Fruit fly (Drosophila melanogaster): ENCODE data around the gene CAH6.

The CAH6 gene

DNA sequence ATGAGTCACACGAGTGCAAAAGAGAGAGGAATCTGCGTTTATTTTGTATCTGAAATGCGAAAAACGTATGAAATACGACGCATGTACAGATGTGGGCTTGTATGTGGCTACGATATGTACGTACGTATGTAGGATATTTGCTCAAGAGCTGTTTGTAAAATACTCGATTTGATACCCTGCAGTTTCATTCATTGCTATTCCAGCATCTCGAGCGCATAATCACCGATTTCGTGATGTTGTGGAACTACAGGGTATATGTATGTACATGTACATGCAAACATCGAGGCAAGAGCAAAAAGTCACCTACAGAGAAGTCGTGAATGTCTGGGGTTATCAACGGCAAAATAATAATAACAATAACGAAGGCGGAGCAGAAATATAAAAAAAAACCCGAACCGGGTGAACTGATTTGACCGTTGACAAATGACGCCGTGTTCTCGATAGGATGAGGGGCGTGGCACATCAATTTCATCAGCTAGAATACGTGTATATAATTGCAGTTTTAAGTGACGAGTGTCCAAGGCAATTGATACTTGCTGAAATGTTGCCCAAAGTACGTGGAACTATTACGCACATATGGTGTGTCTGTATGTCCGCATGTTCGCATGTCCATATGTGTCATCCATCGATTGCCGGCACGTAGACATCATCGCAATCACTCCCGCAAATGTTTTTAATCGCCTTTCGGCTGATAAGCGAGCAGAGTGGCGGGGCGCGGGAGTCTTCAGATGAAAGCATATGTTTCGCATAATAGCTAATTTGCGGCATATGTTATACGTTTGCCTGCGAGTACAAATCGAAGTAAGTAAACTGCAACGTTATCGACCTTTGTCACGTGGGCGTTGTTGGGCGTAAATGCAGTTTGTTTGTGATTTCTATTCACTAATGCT, 33.2 kb upstream of the CAH6 start:
- TF ChIP-seq CG8632 (GFP tag; optimal IDR thresholded peaks at IDR 0.05) (no peak), Met (GFP tag; optimal IDR thresholded peaks at IDR 0.05) (no peak), Smox (GFP tag; optimal IDR thresholded peaks at IDR 0.05) (no peak), CG6163 (GFP tag; IDR thresholded peaks at IDR 0.05) (0 out of 3 replicates have a peak, but pooled peaks have one; percentile 33), svp (GFP tag) (peak; percentile 98), ss (GFP tag; optimal IDR thresholded peaks at IDR 0.05) (no peak), Sox14 (GFP tag; optimal IDR thresholded peaks at IDR 0.05) (no peak), CG10631 (GFP tag; optimal IDR thresholded peaks at IDR 0.05) (no peak), CG1621 (tag; optimal IDR thresholded peaks at IDR 0.05) (no peak), CG6792 (GFP tag; optimal IDR thresholded peaks at IDR 0.05) (no peak), Eip78C (GFP tag) (peak; percentile 46)

DNA sequence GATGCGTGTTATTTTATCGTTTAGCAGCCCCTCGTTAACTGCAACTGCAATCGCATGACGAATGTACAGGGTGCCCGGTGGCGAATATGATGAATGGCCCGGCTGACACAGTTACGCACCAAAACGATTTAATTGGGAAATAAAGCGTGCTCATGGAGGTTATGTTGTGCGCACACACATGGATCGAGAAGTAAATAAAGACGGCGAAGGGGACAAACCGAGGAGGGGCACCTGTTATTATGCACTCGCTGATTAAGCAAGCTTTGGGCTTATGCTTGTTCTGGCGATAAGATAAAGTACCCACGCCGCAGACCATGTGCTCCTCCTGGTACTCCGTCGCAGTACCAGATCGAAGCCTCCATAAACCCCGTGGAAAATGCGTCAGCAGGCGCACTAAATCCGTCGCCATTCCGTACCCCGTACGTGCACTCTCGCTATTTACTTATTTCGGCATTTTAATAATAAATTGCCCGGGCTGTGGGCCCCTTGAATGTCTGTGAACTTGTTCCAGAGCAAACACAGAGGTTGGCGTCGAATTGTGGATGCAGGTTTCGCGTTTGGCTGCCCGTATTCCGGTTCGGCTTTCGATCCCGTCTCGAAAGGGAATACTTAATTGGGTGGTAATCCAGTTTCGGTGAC, 32.2 kb upstream of the CAH6 start:
- TF ChIP-seq Sox102F (GFP tag; optimal IDR thresholded peaks at IDR 0.05) (peak; percentile 86), vri (GFP tag; optimal IDR thresholded peaks at IDR 0.05) (peak; percentile 94), fd59A (GFP tag; optimal IDR thresholded peaks at IDR 0.05) (peak; percentile 8), CG34406 (GFP tag; optimal IDR thresholded peaks at IDR 0.05) (peak; percentile 84), esn (GFP tag; optimal IDR thresholded peaks at IDR 0.05) (peak; percentile 83), cyc (GFP tag; optimal IDR thresholded peaks at IDR 0.05) (peak; percentile 59), svp (GFP tag) (peak; percentile 91), CG6854 (GFP tag; optimal IDR thresholded peaks at IDR 0.05) (peak; percentile 39), CG8119 (GFP tag; IDR thresholded peaks at IDR 0.05) (peak; percentile 67; the same call in 2 of the 3 replicates), Eip93F (GFP tag; optimal IDR thresholded peaks at IDR 0.05) (peak; percentile 68), net (GFP tag; optimal IDR thresholded peaks at IDR 0.05) (no peak), CG31627 (GFP tag; optimal IDR thresholded peaks at IDR 0.05) (peak; percentile 73), Eip78C (GFP tag) (peak; percentile 89), CG15336 (GFP tag; IDR thresholded peaks at IDR 0.05) (peak; percentile 70), lz (GFP tag; optimal IDR thresholded peaks at IDR 0.05) (peak; percentile 80), Met (GFP tag; optimal IDR thresholded peaks at IDR 0.05) (peak; percentile 85), Blimp-1 (GFP tag; optimal IDR thresholded peaks at IDR 0.05) (peak; percentile 24), Hr4 (GFP tag; optimal IDR thresholded peaks at IDR 0.05) (peak; percentile 45), CG3919 (GFP tag; optimal IDR thresholded peaks at IDR 0.05) (no peak), acj6 (GFP tag; optimal IDR thresholded peaks at IDR 0.05) (peak; percentile 55), Eip75B (GFP tag; optimal IDR thresholded peaks at IDR 0.05) (peak; percentile 80), fd85E (GFP tag; optimal IDR thresholded peaks at IDR 0.05) (peak; percentile 7), CG11902 (GFP tag; optimal IDR thresholded peaks at IDR 0.05) (peak; percentile 28), CG9139 (GFP tag; optimal IDR thresholded peaks at IDR 0.05) (no peak), CG8632 (GFP tag; optimal IDR thresholded peaks at IDR 0.05) (peak; percentile 67), Hr39 (GFP tag; optimal IDR thresholded peaks at IDR 0.05) (peak; percentile 68), Gug (GFP tag; IDR thresholded peaks at IDR 0.05) (0 out of 2 replicates have a peak, but pooled peaks have one; percentile 25), topi (GFP tag; optimal IDR thresholded peaks at IDR 0.05) (peak; percentile 72), Smox (GFP tag; optimal IDR thresholded peaks at IDR 0.05) (peak; percentile 77), CG7368 (GFP tag; optimal IDR thresholded peaks at IDR 0.05) (peak; percentile 60), dsx (GFP tag; optimal IDR thresholded peaks at IDR 0.05; ENCODE audit: poor library complexity, severe bottlenecking) (no peak), Ets96B (tag; optimal IDR thresholded peaks at IDR 0.05) (no peak), CG10631 (GFP tag; optimal IDR thresholded peaks at IDR 0.05) (peak; percentile 25), OdsH (GFP tag; optimal IDR thresholded peaks at IDR 0.05) (no peak), CG6163 (GFP tag; IDR thresholded peaks at IDR 0.05) (peak; percentile 69; the same call in 2 of the 3 replicates), eg (GFP tag; IDR thresholded peaks at IDR 0.05) (peak; percentile 73; the same call in 2 of the 3 replicates), Sox15 (GFP tag; optimal IDR thresholded peaks at IDR 0.05) (peak; percentile 50), Lpt (GFP tag; optimal IDR thresholded peaks at IDR 0.05) (peak; percentile 40), CG6792 (GFP tag; optimal IDR thresholded peaks at IDR 0.05) (peak; percentile 81), CG3032 (tag; optimal IDR thresholded peaks at IDR 0.05) (no peak), Ets21C (GFP tag; optimal IDR thresholded peaks at IDR 0.05) (peak; percentile 58), CG11762 (GFP tag; optimal IDR thresholded peaks at IDR 0.05; ENCODE audit: insufficient read depth) (peak; percentile 44), CG4318 (GFP tag; optimal IDR thresholded peaks at IDR 0.05) (no peak)
